Fruit fly (Drosophila melanogaster): Measurements from ENCODE around the gene Cpsf5.
A peak's percentile ranks its signal among the peaks of the same experiment; 100 is the strongest.

dm6 chr3L:9377198-9378035 is 33.4 kb upstream of the Cpsf5 start, which contains the start of gene Hsp26:
- TF ChIP-seq CG11617 (GFP tag; optimal IDR thresholded peaks at IDR 0.05) (peak; percentile 89), pad (GFP tag; optimal IDR thresholded peaks at IDR 0.05) (peak; percentile 49), CG1620 (GFP tag; optimal IDR thresholded peaks at IDR 0.05) (no peak), CG12768 (GFP tag; optimal IDR thresholded peaks at IDR 0.05) (peak; percentile 77), CG7101 (tag; optimal IDR thresholded peaks at IDR 0.05) (peak; percentile 78), Mnt (GFP tag; optimal IDR thresholded peaks at IDR 0.05) (peak; percentile 62), CG14711 (tag; optimal IDR thresholded peaks at IDR 0.05) (peak; percentile 81), kay (GFP tag; ENCODE audit: borderline replicate concordance) (peak; percentile 99), ovo (GFP tag; optimal IDR thresholded peaks at IDR 0.05) (no peak)

Measured in whole organism, adult.